Worm (Caenorhabditis elegans) whole organism, late embryonic: ENCODE results near the gene F31F7.1.

ENCODE experiments used
- C08G9.2 ChIP-seq: sonication (generic microtip); optimal IDR thresholded peaks from 2 replicates; lab custom pipeline; 2016; ENCODE audit warnings: mild to moderate bottlenecking, missing genetic modification characterization, moderate library complexity, missing compliant biosample characterization
- F13H6.1 ChIP-seq: sonication (generic microtip); optimal IDR thresholded peaks from 2 replicates; lab custom pipeline; 2016; ENCODE audit warnings: missing genetic modification characterization, missing compliant biosample characterization
- T23F11.4 ChIP-seq: fragments of 200-800 bp; sonication (Bioruptor generic); optimal IDR thresholded peaks from 2 replicates; lab custom pipeline; 2018; ENCODE audit warnings: mild to moderate bottlenecking, missing genetic modification characterization, missing compliant biosample characterization
- ceh-14 ChIP-seq: sonication (generic microtip); optimal IDR thresholded peaks from 2 replicates; lab custom pipeline; 2016; ENCODE audit warnings: missing genotype, missing genetic modification characterization, missing compliant biosample characterization
- ceh-24 ChIP-seq: sonication (generic microtip); optimal IDR thresholded peaks from 2 replicates; lab custom pipeline; 2016; ENCODE audit warnings: mild to moderate bottlenecking, missing genetic modification characterization, missing compliant biosample characterization
- ceh-30 ChIP-seq: fragments of 150-350 bp; optimal IDR thresholded peaks from 2 replicates; lab custom pipeline; 2014; ENCODE audit warnings: missing biosample characterization, missing genetic modification characterization
- ceh-48 ChIP-seq: sonication (generic microtip); optimal IDR thresholded peaks from 2 replicates; lab custom pipeline; 2016; ENCODE audit warnings: missing genetic modification characterization, inconsistent platforms, missing compliant biosample characterization
- ceh-9 ChIP-seq: sonication (generic microtip); optimal IDR thresholded peaks from 2 replicates; lab custom pipeline; 2016; ENCODE audit warnings: mild to moderate bottlenecking, missing genetic modification characterization, inconsistent platforms, missing compliant biosample characterization
- che-1 ChIP-seq: sonication (generic microtip); optimal IDR thresholded peaks from 2 replicates; lab custom pipeline; 2016; ENCODE audit warnings: mild to moderate bottlenecking, missing genetic modification characterization, missing compliant biosample characterization
- dmd-4 ChIP-seq: sonication (generic microtip); optimal IDR thresholded peaks from 2 replicates; lab custom pipeline; 2016; ENCODE audit warnings: borderline replicate concordance, missing genetic modification characterization, missing compliant biosample characterization
- dve-1 ChIP-seq: sonication (generic microtip); optimal IDR thresholded peaks from 2 replicates; lab custom pipeline; 2017; ENCODE audit warnings: antibody characterized with exemption, mild to moderate bottlenecking, missing genetic modification characterization, missing compliant biosample characterization
- elt-2 ChIP-seq: sonication (generic microtip); optimal IDR thresholded peaks from 2 replicates; lab custom pipeline; 2016; ENCODE audit warnings: missing genetic modification reagents, missing genetic modification characterization, missing compliant biosample characterization
- ets-4 ChIP-seq: sonication (generic microtip); optimal IDR thresholded peaks from 2 replicates; lab custom pipeline; 2016; ENCODE audit warnings: missing genetic modification characterization, missing compliant biosample characterization
- eyg-1 ChIP-seq: sonication (generic microtip); optimal IDR thresholded peaks from 2 replicates; lab custom pipeline; 2016; ENCODE audit warnings: missing genotype, missing genetic modification characterization, missing compliant biosample characterization
- fkh-6 ChIP-seq: sonication (generic microtip); optimal IDR thresholded peaks from 2 replicates; lab custom pipeline; 2016; ENCODE audit warnings: missing genetic modification characterization, missing compliant biosample characterization
- hlh-30 ChIP-seq: sonication (generic microtip); optimal IDR thresholded peaks from 2 replicates; lab custom pipeline; 2017; ENCODE audit warnings: antibody characterized with exemption, missing genetic modification characterization, missing compliant biosample characterization; ENCODE audit not compliant: insufficient read depth
- hlh-6 ChIP-seq: sonication (generic microtip); optimal IDR thresholded peaks from 2 replicates; lab custom pipeline; 2016; ENCODE audit warnings: missing genotype, missing genetic modification characterization, missing compliant biosample characterization
- lin-11 ChIP-seq: fragments of 200-800 bp; sonication (Bioruptor generic); optimal IDR thresholded peaks from 2 replicates; lab custom pipeline; 2018; ENCODE audit warnings: mild to moderate bottlenecking, missing genetic modification characterization, missing compliant biosample characterization
- madf-2 ChIP-seq: sonication (generic microtip); optimal IDR thresholded peaks from 2 replicates; lab custom pipeline; 2017; ENCODE audit warnings: missing genetic modification characterization, missing compliant biosample characterization
- nfya-1 ChIP-seq: sonication (generic microtip); optimal IDR thresholded peaks from 2 replicates; lab custom pipeline; 2017; ENCODE audit warnings: missing genetic modification characterization, mild to moderate bottlenecking, missing compliant biosample characterization, antibody characterized with exemption, moderate library complexity
- nhr-11 ChIP-seq: fragments of 150-350 bp; optimal IDR thresholded peaks from 2 replicates; lab custom pipeline; 2014; ENCODE audit warnings: missing biosample characterization, missing genetic modification characterization
- nhr-232 ChIP-seq: sonication (generic microtip); optimal IDR thresholded peaks from 2 replicates; lab custom pipeline; 2016; ENCODE audit warnings: missing genetic modification characterization, missing compliant biosample characterization
- odd-2 ChIP-seq: sonication (generic microtip); optimal IDR thresholded peaks from 2 replicates; lab custom pipeline; 2017; ENCODE audit warnings: antibody characterized with exemption, mild to moderate bottlenecking, missing genetic modification characterization, missing compliant biosample characterization
- pax-1 ChIP-seq: fragments of 150-350 bp; optimal IDR thresholded peaks from 2 replicates; lab custom pipeline; 2014; ENCODE audit warnings: missing biosample characterization, missing genetic modification characterization
- pha-2 ChIP-seq: sonication (generic microtip); optimal IDR thresholded peaks from 2 replicates; lab custom pipeline; 2017; ENCODE audit warnings: mild to moderate bottlenecking, missing genetic modification characterization, missing compliant biosample characterization
- pros-1 ChIP-seq: fragments of 150-350 bp; optimal IDR thresholded peaks from 2 replicates; lab custom pipeline; 2014; ENCODE audit warnings: missing biosample characterization, missing genetic modification reagents, missing genetic modification characterization
- ref-2 ChIP-seq: sonication (generic microtip); optimal IDR thresholded peaks from 2 replicates; lab custom pipeline; 2016; ENCODE audit warnings: missing genetic modification characterization, missing compliant biosample characterization
- rnt-1 ChIP-seq: sonication (generic microtip); optimal IDR thresholded peaks from 2 replicates; lab custom pipeline; 2016; ENCODE audit warnings: missing genetic modification characterization, missing compliant biosample characterization
- sdc-2 ChIP-seq: sonication (generic microtip); optimal IDR thresholded peaks from 2 replicates; lab custom pipeline; 2016; ENCODE audit warnings: missing genotype, missing genetic modification characterization, missing compliant biosample characterization
- tbx-2 ChIP-seq: sonication (generic microtip); optimal IDR thresholded peaks from 2 replicates; lab custom pipeline; 2016; ENCODE audit warnings: missing genetic modification characterization, missing compliant biosample characterization
- unc-3 ChIP-seq, 2 experiments: fragments of 200-800 bp in 1 of 2; sonication (Bioruptor generic) in 1 of 2; sonication (generic microtip) in 1 of 2; conservative IDR thresholded peaks in 1 of 2; optimal IDR thresholded peaks in 1 of 2; 2 replicates each; pipeline versions ENCODE4 v1.3.6 to Lab custom; 2016 to 2022; ENCODE audit warnings: missing compliant biosample characterization in 2 of 2, missing genetic modification characterization in 2 of 2, missing genetic modification reagents in 1 of 2
- unc-55 ChIP-seq: sonication (generic microtip); optimal IDR thresholded peaks from 2 replicates; lab custom pipeline; 2017; ENCODE audit warnings: missing biosample characterization, missing genetic modification reagents, missing genetic modification characterization

Gene F31F7.1

ce11 chrV:6303471-6303870, 27.2 kb downstream of the F31F7.1 start, which contains the start of gene sago-1:
Gene sago-1 (plus strand): TSS chrV:6303771.
- TF ChIP-seq hlh-6 (tag; lab: Kevin White, UChicago) (no peak), nhr-11 (tag; lab: Kevin White, UChicago) (no peak), ceh-14 (no peak), elt-2 (tag; lab: Kevin White, UChicago) (no peak), F13H6.1 (no peak), pax-1 (tag; lab: Kevin White, UChicago) (no peak), dmd-4 (tag; lab: Kevin White, UChicago) (no peak), C08G9.2 (no peak), pha-2 (tag; lab: Kevin White, UChicago) (no peak), nfya-1 (no peak), odd-2 (tag; lab: Kevin White, UChicago) (no peak), ceh-24 (tag; lab: Kevin White, UChicago) (no peak)

ce11 chrV:6311936-6312335, 35.7 kb downstream of the F31F7.1 start:
- TF ChIP-seq nfya-1: no peak
- no peak for TF ChIP-seq pros-1 (tag; lab: Kevin White, UChicago)
- no peak for TF ChIP-seq madf-2 (tag; lab: Kevin White, UChicago)
- no peak for TF ChIP-seq unc-3 (GFP tag; conservative IDR thresholded peaks at IDR 0.05; lab: Robert Waterston, UW)
- TF ChIP-seq unc-3 (tag; optimal IDR thresholded peaks at IDR 0.05; lab: Kevin White, UChicago): no peak
- no peak for TF ChIP-seq dve-1 (tag; lab: Kevin White, UChicago)
- TF ChIP-seq nhr-11 (tag; lab: Kevin White, UChicago): no peak
- no peak for TF ChIP-seq ceh-9
- TF ChIP-seq hlh-6 (tag; lab: Kevin White, UChicago): no peak
- no peak for TF ChIP-seq tbx-2
- no peak for TF ChIP-seq fkh-6
- no peak for TF ChIP-seq ceh-30 (tag; lab: Kevin White, UChicago)
- no peak for TF ChIP-seq nhr-232
- no peak for TF ChIP-seq lin-11 (tag; lab: Kevin White, UChicago)
- TF ChIP-seq, all 69 proteins: peak for 0

ce11 chrV:6316632-6317031, 40.4 kb downstream of the F31F7.1 start, which contains the start of gene cest-24:
Gene cest-24 (plus strand): TSS chrV:6316932.
- no peak for TF ChIP-seq sdc-2 (tag; lab: Kevin White, UChicago)
- no peak for TF ChIP-seq eyg-1 (tag; lab: Kevin White, UChicago)
- TF ChIP-seq pros-1 (tag; lab: Kevin White, UChicago): no peak
- TF ChIP-seq ref-2 (tag; lab: Kevin White, UChicago): no peak
- TF ChIP-seq ets-4 (tag; lab: Kevin White, UChicago): no peak
- no peak for TF ChIP-seq che-1 (tag; lab: Kevin White, UChicago)
- no peak for TF ChIP-seq pax-1 (tag; lab: Kevin White, UChicago)
- TF ChIP-seq T23F11.4 (GFP tag; lab: Kevin White, UChicago): no peak
- TF ChIP-seq unc-3 (GFP tag; conservative IDR thresholded peaks at IDR 0.05; lab: Robert Waterston, UW): no peak
- TF ChIP-seq unc-3 (tag; optimal IDR thresholded peaks at IDR 0.05; lab: Kevin White, UChicago): no peak
- TF ChIP-seq dmd-4 (tag; lab: Kevin White, UChicago): no peak

ce11 chrV:6317928-6318327, 41.7 kb downstream of the F31F7.1 start:
- no peak for TF ChIP-seq che-1 (tag; lab: Kevin White, UChicago)
- TF ChIP-seq, all 69 proteins: peak for 0

ce11 chrV:6319358-6319757, 43.1 kb downstream of the F31F7.1 start:
- TF ChIP-seq hlh-30 (tag; lab: Kevin White, UChicago) (no peak), unc-55 (no peak), rnt-1 (tag; lab: Kevin White, UChicago) (no peak), ceh-48 (tag; lab: Kevin White, UChicago) (no peak), nhr-11 (tag; lab: Kevin White, UChicago) (no peak), C08G9.2 (no peak)
